Fruit fly (Drosophila melanogaster) whole organism, adult: ENCODE data around the gene CG6980.
A peak's percentile ranks its signal among the peaks of the same experiment; 100 is the strongest.

Source experiments
- CG11617 ChIP-seq: fragments of 200-800 bp; sonication (Bioruptor generic); optimal IDR thresholded peaks from 2 replicates; lab custom pipeline; 2017; ENCODE audit warnings: mild to moderate bottlenecking, missing biosample characterization, missing genetic modification reagents, missing genetic modification characterization
- CG12768 ChIP-seq: fragments of 200-800 bp; sonication (Bioruptor generic); optimal IDR thresholded peaks from 2 replicates; lab custom pipeline; 2017; ENCODE audit warnings: missing biosample characterization, missing genetic modification characterization, mild to moderate bottlenecking, moderate library complexity, missing genetic modification reagents
- CG14711 ChIP-seq: fragments of 200-800 bp; sonication (Bioruptor generic); optimal IDR thresholded peaks from 2 replicates; lab custom pipeline; 2018; ENCODE audit warnings: missing biosample characterization, mild to moderate bottlenecking, missing genetic modification characterization, moderate library complexity
- CG1620 ChIP-seq: fragments of 200-800 bp; sonication (Bioruptor generic); optimal IDR thresholded peaks from 2 replicates; lab custom pipeline; 2016; ENCODE audit warnings: missing biosample characterization, missing genetic modification characterization
- CG33017 ChIP-seq: fragments of 200-800 bp; sonication (Bioruptor generic); optimal IDR thresholded peaks from 2 replicates; lab custom pipeline; 2018; ENCODE audit warnings: missing biosample characterization, mild to moderate bottlenecking, missing genetic modification characterization, moderate library complexity
- CG5204 ChIP-seq: fragments of 200-800 bp; sonication (Bioruptor generic); optimal IDR thresholded peaks from 2 replicates; lab custom pipeline; 2016; ENCODE audit warnings: missing biosample characterization, missing genetic modification characterization
- CG7045 ChIP-seq: fragments of 200-800 bp; sonication (Bioruptor generic); optimal IDR thresholded peaks from 2 replicates; lab custom pipeline; 2017; ENCODE audit warnings: missing biosample characterization, mild to moderate bottlenecking, missing genetic modification characterization
- CG7101 ChIP-seq: fragments of 200-800 bp; sonication (Bioruptor generic); optimal IDR thresholded peaks from 2 replicates; lab custom pipeline; 2018; ENCODE audit warnings: missing biosample characterization, mild to moderate bottlenecking, missing genetic modification characterization, moderate library complexity
- Clk ChIP-seq: fragments of 200-800 bp; sonication (Bioruptor generic); optimal IDR thresholded peaks from 2 replicates; lab custom pipeline; 2017; ENCODE audit warnings: missing biosample characterization, missing genetic modification characterization
- Crg-1 ChIP-seq: fragments of 200-800 bp; sonication (Bioruptor generic); optimal IDR thresholded peaks from 2 replicates; lab custom pipeline; 2016; ENCODE audit warnings: missing biosample characterization, missing genetic modification characterization
- Hr96 ChIP-seq: fragments of 200-800 bp; sonication (Bioruptor generic); optimal IDR thresholded peaks from 2 replicates; lab custom pipeline; 2016; ENCODE audit warnings: missing biosample characterization, missing genetic modification characterization
- Mnt ChIP-seq: fragments of 200-800 bp; sonication (Bioruptor generic); optimal IDR thresholded peaks from 2 replicates; lab custom pipeline; 2016; ENCODE audit warnings: missing biosample characterization, mild to moderate bottlenecking, missing genetic modification characterization
- bab1 ChIP-seq: fragments of 200-800 bp; sonication (Bioruptor generic); optimal IDR thresholded peaks from 3 replicates; lab custom pipeline; 2019; ENCODE audit warnings: missing biosample characterization, mild to moderate bottlenecking, missing genetic modification characterization, moderate library complexity
- cic ChIP-seq: fragments of 200-800 bp; sonication (Bioruptor generic); optimal IDR thresholded peaks from 2 replicates; lab custom pipeline; 2017; ENCODE audit warnings: missing biosample characterization, mild to moderate bottlenecking, missing genetic modification characterization, moderate library complexity
- cnc ChIP-seq, 2 experiments: fragments of >200 bp; optimal IDR thresholded peaks; 2 replicates each; lab custom pipeline; 2017
- kay ChIP-seq: fragments of 200-800 bp; sonication (Bioruptor generic); peaks from one replicate; lab custom pipeline; 2016; ENCODE audit warnings: missing biosample characterization, missing genetic modification characterization, borderline replicate concordance
- ovo ChIP-seq: fragments of 200-800 bp; sonication (Bioruptor generic); optimal IDR thresholded peaks from 2 replicates; lab custom pipeline; 2016; ENCODE audit warnings: missing biosample characterization, missing genetic modification characterization
- pad ChIP-seq: fragments of 200-800 bp; sonication (Bioruptor generic); optimal IDR thresholded peaks from 3 replicates; lab custom pipeline; 2017; ENCODE audit warnings: missing biosample characterization, missing genetic modification characterization, mild to moderate bottlenecking, moderate library complexity, missing genetic modification reagents
- tj ChIP-seq: fragments of 200-800 bp; sonication (Bioruptor generic); optimal IDR thresholded peaks from 3 replicates; lab custom pipeline; 2017; ENCODE audit warnings: missing biosample characterization, mild to moderate bottlenecking, missing genetic modification characterization, moderate library complexity
- toe ChIP-seq: fragments of 200-800 bp; sonication (Bioruptor generic); optimal IDR thresholded peaks from 2 replicates; lab custom pipeline; 2016; ENCODE audit warnings: missing biosample characterization, missing genetic modification characterization

The CG6980 gene

dm6 chr3R:24778218-24778739 lies 29.1 kb upstream of the CG6980 start:
- TF ChIP-seq bab1 (GFP tag; lab: Kevin White, UChicago) (no peak), CG33017 (tag; lab: Kevin White, UChicago) (no peak), CG1620 (GFP tag; lab: Kevin White, UChicago) (no peak), ovo (GFP tag; lab: Kevin White, UChicago) (no peak), tj (GFP tag; lab: Kevin White, UChicago) (no peak)

- TF ChIP-seq CG33017 (tag; lab: Kevin White, UChicago) (peak; percentile 51), CG14711 (peak; percentile 61), cnc (optimal IDR thresholded peaks at IDR 0.05; lab: Kevin White, UChicago) (no peak), CG1620 (GFP tag; lab: Kevin White, UChicago) (peak; percentile 74), kay (GFP tag; lab: Kevin White, UChicago) (no peak), Crg-1 (GFP tag; lab: Kevin White, UChicago) (peak; percentile 73), Hr96 (GFP tag; lab: Kevin White, UChicago) (peak; percentile 67), tj (GFP tag; lab: Kevin White, UChicago) (peak; percentile 47), pad (GFP tag; lab: Kevin White, UChicago) (peak; percentile 65), bab1 (GFP tag; lab: Kevin White, UChicago) (peak; percentile 72), Clk (GFP tag; lab: Kevin White, UChicago) (peak; percentile 28), toe (GFP tag; lab: Kevin White, UChicago) (peak; percentile 84), CG7101 (tag; lab: Kevin White, UChicago) (peak; percentile 67), cic (GFP tag; lab: Kevin White, UChicago) (peak; percentile 11), CG12768 (GFP tag; lab: Kevin White, UChicago) (peak; percentile 64), CG5204 (peak; percentile 65), CG11617 (peak; percentile 78), CG7045 (GFP tag; lab: Kevin White, UChicago) (peak; percentile 88), ovo (GFP tag; lab: Kevin White, UChicago) (peak; percentile 52), Mnt (GFP tag; lab: Kevin White, UChicago) (peak; percentile 69)
Observed at dm6 chr3R:24787042-24787565, 20.3 kb upstream of the CG6980 start, which contains the start of gene CG5805. Gene CG5805, minus strand, starts transcription at chr3R:24787421.

- no peak for TF ChIP-seq toe (GFP tag; lab: Kevin White, UChicago)
- no peak for TF ChIP-seq pad (GFP tag; lab: Kevin White, UChicago)
- no peak for TF ChIP-seq CG12768 (GFP tag; lab: Kevin White, UChicago)
Observed at dm6 chr3R:24787734-24788133, 19.7 kb upstream of the CG6980 start, which contains the start of gene Ets96B. Gene Ets96B, plus strand, starts transcription at chr3R:24788054.

dm6 chr3R:24790036-24790435 lies 17.4 kb upstream of the CG6980 start, which contains the start of gene CG13634:
Gene CG13634, minus strand, starts transcription at chr3R:24790136.
- TF ChIP-seq cnc (optimal IDR thresholded peaks at IDR 0.05; lab: Kevin White, UChicago): no peak

dm6 chr3R:24798595-24798994 lies 8.8 kb upstream of the CG6980 start:
- TF ChIP-seq CG11617 (no peak), CG5204 (no peak), Hr96 (GFP tag; lab: Kevin White, UChicago) (no peak), ovo (GFP tag; lab: Kevin White, UChicago) (no peak), CG7101 (tag; lab: Kevin White, UChicago) (peak; percentile 36), toe (GFP tag; lab: Kevin White, UChicago) (no peak), Crg-1 (GFP tag; lab: Kevin White, UChicago) (no peak), Mnt (GFP tag; lab: Kevin White, UChicago) (no peak), CG33017 (tag; lab: Kevin White, UChicago) (peak; percentile 5)

dm6 chr3R:24799503-24799902 lies 7.9 kb upstream of the CG6980 start, which contains the start of gene Ude:
Gene Ude, minus strand, starts transcription at chr3R:24799668.
- TF ChIP-seq tj (GFP tag; lab: Kevin White, UChicago) (no peak), Mnt (GFP tag; lab: Kevin White, UChicago) (peak; percentile 14), Crg-1 (GFP tag; lab: Kevin White, UChicago) (no peak)

dm6 chr3R:24805048-24805447 lies 2.4 kb upstream of the CG6980 start, which contains the start of gene polybromo:
Gene polybromo, minus strand, starts transcription at chr3R:24805259.
- TF ChIP-seq cnc (optimal IDR thresholded peaks at IDR 0.05; lab: Kevin White, UChicago) (no peak), CG33017 (tag; lab: Kevin White, UChicago) (no peak), Mnt (GFP tag; lab: Kevin White, UChicago) (no peak), toe (GFP tag; lab: Kevin White, UChicago) (no peak), Crg-1 (GFP tag; lab: Kevin White, UChicago) (no peak), kay (GFP tag; lab: Kevin White, UChicago) (peak; percentile 15), bab1 (GFP tag; lab: Kevin White, UChicago) (peak; percentile 33), CG7045 (GFP tag; lab: Kevin White, UChicago) (no peak), CG12768 (GFP tag; lab: Kevin White, UChicago) (no peak), ovo (GFP tag; lab: Kevin White, UChicago) (no peak), CG14711 (no peak), Clk (GFP tag; lab: Kevin White, UChicago) (no peak), pad (GFP tag; lab: Kevin White, UChicago) (no peak), CG1620 (GFP tag; lab: Kevin White, UChicago) (no peak)
